Fruit fly (Drosophila melanogaster): ENCODE measurements around the gene CG32246.

dm6 chr3L:4574439-4574838 lies 46.6 kb upstream of the CG32246 start:
- TF ChIP-seq CG12768 (GFP tag; optimal IDR thresholded peaks at IDR 0.05) (no peak), Hr96 (GFP tag; optimal IDR thresholded peaks at IDR 0.05) (no peak), cic (GFP tag; optimal IDR thresholded peaks at IDR 0.05) (no peak), Crg-1 (GFP tag; optimal IDR thresholded peaks at IDR 0.05) (no peak), CG33017 (tag; optimal IDR thresholded peaks at IDR 0.05) (no peak), Mnt (GFP tag; optimal IDR thresholded peaks at IDR 0.05) (no peak), CG7101 (tag; optimal IDR thresholded peaks at IDR 0.05) (no peak)

All from whole organism, adult.